Fruit fly (Drosophila melanogaster) S2 (cell line): ENCODE results near the gene CG6574.

Experiments
- CG8478 ChIP-seq: fragments of >200 bp; optimal IDR thresholded peaks from 2 replicates; lab custom pipeline; 2018
- CTCF ChIP-seq, 2 experiments: fragments of >200 bp; optimal IDR thresholded peaks; 2 replicates each; lab custom pipeline; 2018

Gene CG6574

DNA sequence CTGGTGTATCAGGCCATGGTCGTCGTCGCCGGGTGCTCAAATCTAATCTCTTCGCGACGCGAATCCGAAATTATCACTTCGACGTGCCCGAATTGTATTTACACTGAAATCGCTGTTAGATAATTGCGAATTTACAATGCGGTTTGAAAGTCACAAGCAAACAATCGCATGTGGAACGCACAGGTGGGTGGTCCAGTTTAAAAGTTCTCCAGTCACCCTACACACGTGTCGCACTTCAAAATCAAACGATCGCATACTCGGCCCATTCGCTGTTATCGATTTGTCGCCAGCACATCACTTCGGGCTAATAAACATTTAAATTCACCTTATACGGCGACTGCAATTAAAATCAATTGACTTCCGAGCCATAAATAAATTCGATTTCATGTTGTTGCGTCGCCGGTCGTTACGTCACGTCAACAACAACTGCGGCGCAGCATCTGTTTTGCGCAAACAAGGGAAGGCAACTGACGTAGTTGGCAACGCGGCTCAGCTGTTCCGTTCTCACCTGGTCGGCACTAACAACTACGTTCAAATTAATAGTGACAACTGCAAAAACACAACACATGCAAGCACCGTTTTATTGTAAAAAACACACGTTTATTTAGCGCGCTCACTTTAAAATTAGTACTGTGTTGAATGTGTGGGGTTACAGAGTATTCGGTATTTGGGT lies at the start of gene CG6574:
Gene CG6574, minus strand, starts transcription at position 216 of the 673 bp plus-strand sequence.
- no peak for TF ChIP-seq CG8478 (lab: Kevin White, UChicago)
- TF ChIP-seq CTCF (optimal IDR thresholded peaks at IDR 0.05; lab: Kevin White, UChicago): no peak

dm6 chr3R:10893327-10893726 lies 30.5 kb upstream of the CG6574 start, which contains the start of gene CG6621:
Gene CG6621 (minus strand): TSS chr3R:10893531.
- TF ChIP-seq CTCF (optimal IDR thresholded peaks at IDR 0.05; lab: Kevin White, UChicago): peak; percentile 50 to 68
- TF ChIP-seq CG8478 (lab: Kevin White, UChicago): no peak

DNA sequence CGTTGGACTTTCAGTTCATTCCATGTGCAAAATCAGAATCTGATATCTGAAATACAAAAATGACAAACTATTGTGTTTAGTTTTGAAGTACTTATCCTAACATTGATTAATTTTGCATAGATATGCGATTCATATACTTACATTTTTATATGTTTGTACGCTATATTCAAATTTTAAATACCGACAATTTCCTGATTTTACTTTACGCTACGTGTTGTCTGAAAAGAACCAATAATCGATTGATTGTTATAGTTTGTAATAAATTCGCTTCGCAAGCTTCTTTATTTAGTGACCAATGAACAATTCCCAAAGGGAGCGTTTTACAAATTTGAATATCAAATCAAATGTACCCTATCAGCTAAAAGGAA lies 26.7 kb upstream of the CG6574 start, which contains the start of gene Ak3:
Gene Ak3, minus strand, starts transcription at position 69 of the 368 bp plus-strand sequence.
- no peak for TF ChIP-seq CG8478 (lab: Kevin White, UChicago)
- TF ChIP-seq CTCF (optimal IDR thresholded peaks at IDR 0.05; lab: Kevin White, UChicago): no peak

DNA sequence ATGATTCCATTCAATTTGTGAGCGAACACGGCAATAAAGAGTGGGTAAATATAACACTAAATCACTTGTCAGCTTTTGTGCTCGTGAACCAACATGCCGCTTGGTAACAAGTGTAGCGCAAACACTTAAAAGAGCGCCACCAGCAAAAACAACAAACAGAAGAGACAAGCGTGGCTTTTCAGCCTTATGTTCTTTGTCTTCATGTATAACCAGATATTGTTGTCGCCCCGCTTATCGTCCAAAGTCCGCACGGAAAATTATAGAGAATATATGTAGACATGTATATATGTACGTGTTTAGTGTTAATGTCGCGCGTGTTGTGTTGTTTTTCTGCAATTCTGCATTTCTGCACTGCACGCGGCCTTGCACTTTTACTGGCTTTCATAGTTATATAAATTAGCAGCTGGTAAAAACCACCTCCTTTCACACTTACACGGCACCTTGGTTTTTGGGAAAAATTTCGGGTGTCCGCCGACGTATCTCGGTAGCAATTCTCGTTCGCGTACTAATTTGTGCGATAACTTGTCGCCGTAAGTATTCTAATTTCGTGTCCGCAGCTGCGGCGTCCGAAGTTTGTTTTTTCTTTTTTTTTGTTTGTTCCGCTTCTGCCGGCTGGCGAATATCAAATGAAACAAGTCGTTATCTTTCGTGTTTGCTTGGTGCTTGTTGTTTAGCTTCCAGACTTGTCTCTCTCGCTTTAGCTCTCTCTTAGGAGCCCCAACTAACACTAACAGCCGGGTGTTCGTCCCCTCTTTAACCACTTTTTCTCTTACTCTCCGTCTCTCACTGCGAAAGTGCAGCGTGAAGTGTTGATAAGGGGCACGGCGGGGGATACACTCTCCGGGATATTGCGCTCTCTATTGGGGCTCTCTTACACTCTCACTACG lies 26.1 kb upstream of the CG6574 start:
- TF ChIP-seq CTCF (optimal IDR thresholded peaks at IDR 0.05; lab: Kevin White, UChicago) (no peak), CG8478 (lab: Kevin White, UChicago) (no peak)

DNA sequence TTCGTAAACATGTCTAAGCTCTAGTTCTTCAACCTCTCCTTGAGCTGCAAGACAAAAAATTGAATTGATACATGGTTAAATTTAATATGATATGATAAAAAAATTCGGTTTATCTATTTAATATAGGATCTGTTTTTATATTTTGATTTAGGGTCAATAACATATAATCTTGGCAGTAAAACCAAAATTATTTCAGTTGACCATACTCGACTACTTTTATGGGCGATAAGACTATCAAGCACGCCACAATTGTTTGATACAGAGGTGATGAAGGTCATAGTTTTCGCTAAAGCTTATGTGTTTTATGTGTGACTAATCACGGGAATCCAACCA lies 25.5 kb upstream of the CG6574 start:
- TF ChIP-seq CTCF (optimal IDR thresholded peaks at IDR 0.05; lab: Kevin White, UChicago) (no peak), CG8478 (lab: Kevin White, UChicago) (no peak)

dm6 chr3R:10886462-10887315 lies 23.9 kb upstream of the CG6574 start:
- no peak for TF ChIP-seq CTCF (optimal IDR thresholded peaks at IDR 0.05; lab: Kevin White, UChicago)
- TF ChIP-seq CG8478 (lab: Kevin White, UChicago): no peak

- TF ChIP-seq CTCF (optimal IDR thresholded peaks at IDR 0.05; lab: Kevin White, UChicago): no peak
- TF ChIP-seq CG8478 (lab: Kevin White, UChicago): no peak
Measured at dm6 chr3R:10885422-10886081, 22.8 kb upstream of the CG6574 start, which contains the start of gene Leash. Gene Leash (plus strand): TSS chr3R:10885540.

DNA sequence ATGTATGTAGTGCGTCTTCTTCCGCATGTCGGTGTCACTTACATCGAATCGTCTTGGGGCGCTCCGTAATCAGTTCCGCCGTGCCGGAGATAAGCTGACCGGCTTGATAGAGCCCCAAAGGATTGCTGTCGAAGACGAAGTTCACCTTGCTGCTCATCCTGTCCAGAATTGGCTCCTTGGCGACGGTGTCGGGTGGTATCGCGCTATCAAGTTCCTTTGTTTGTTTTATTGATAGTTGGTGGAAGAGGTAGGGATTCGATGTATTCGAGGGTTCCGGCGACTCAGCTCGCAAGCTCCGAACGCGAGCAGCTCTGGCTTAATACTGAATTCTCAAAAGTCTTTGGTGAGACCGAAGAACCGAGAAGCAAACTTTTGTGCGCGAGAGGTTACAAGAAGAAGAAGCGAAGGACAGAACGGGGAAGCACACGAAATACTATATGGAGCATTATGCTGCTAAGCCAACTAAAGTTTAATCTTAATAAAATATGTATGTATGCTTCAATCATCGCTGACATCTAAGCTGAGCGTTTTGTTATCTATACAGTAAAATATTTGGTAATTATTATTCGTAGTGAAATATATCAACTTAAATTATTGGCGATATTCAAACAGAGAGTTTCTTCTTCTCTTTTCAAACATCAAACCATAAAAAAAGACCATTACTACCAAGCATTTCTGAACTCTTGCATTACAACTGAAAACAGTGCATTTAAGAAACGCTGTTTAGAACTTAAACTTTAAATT lies 22.1 kb upstream of the CG6574 start, which contains the start of gene CG14696:
Gene CG14696, minus strand, starts transcription at position 324 of the 744 bp plus-strand sequence.
- TF ChIP-seq CG8478 (lab: Kevin White, UChicago) (no peak), CTCF (optimal IDR thresholded peaks at IDR 0.05; lab: Kevin White, UChicago) (no peak)

dm6 chr3R:10884031-10884677 lies 21.4 kb upstream of the CG6574 start:
- TF ChIP-seq CG8478 (lab: Kevin White, UChicago) (no peak), CTCF (optimal IDR thresholded peaks at IDR 0.05; lab: Kevin White, UChicago) (no peak)

DNA sequence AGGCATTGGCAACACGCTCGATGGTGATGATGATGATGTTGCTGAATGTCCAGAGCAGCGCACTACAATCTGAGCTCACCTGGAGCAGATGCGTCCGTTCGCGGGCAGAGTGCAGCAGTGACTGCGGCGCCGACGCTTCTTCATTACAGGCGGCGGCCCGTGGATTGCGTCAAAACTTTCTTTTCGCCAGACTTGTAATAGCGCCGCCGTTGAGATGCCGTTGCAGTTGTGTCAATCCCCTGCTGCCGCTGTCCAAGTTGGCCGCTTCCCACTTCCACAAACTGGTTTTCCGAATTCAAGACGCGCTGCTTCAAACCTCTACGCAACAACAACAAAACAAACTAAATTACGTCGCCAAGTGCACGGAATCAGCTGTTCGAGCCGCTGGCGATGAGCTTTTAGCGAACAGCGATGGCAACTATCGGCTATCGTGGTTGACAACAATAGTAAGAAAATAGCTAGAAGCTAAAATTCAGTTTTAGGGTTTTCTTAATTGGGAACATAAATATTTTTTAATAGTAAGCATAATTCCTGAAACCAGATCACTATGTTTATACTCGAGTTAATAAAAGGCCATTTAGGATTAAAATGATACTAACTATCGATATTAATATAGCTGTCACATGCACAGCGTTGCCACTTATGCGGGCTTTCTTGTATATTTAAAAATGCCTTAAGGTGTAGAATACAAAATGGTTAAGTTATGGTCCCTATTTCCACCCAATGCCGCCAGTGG lies 19.2 kb upstream of the CG6574 start, which contains the start of gene Tpc1:
Gene Tpc1, minus strand, starts transcription at position 365 of the 736 bp plus-strand sequence.
- TF ChIP-seq CTCF (optimal IDR thresholded peaks at IDR 0.05; lab: Kevin White, UChicago) (no peak), CG8478 (lab: Kevin White, UChicago) (no peak)

dm6 chr3R:10879219-10879618 lies 16.4 kb upstream of the CG6574 start, which contains the start of gene CG14695:
Gene CG14695 (minus strand): TSS chr3R:10879319.
- no peak for TF ChIP-seq CG8478 (lab: Kevin White, UChicago)
- TF ChIP-seq CTCF (optimal IDR thresholded peaks at IDR 0.05; lab: Kevin White, UChicago): no peak

DNA sequence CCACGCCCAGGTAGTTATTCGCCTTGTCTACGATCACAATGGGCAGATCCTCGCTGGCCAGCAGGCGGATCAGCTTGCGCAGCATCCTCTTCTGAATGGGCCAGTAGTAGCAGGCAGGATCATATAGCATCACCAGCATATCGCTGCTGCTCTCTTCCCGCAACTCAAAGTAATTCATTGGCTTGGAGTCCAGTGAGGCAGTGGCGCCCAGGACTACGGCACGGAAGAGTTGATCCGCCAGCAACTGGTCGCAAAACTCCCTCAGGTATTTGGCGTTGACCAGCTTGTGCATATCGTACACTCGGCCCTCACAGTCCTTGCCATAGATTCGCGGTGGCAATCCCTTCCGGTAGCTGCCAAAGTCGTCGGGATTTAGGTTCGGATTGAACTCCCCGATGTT lies 15.8 kb upstream of the CG6574 start:
- no peak for TF ChIP-seq CTCF (optimal IDR thresholded peaks at IDR 0.05; lab: Kevin White, UChicago)
- no peak for TF ChIP-seq CG8478 (lab: Kevin White, UChicago)
